Fruit fly (Drosophila melanogaster) whole organism, wandering third instar larva: ENCODE results near the gene CG44405.

Experiments
- Abd-B ChIP-seq: fragments of >200 bp; optimal IDR thresholded peaks from 2 replicates; lab custom pipeline; 2017; ENCODE audit warnings: missing biosample characterization, missing genetic modification characterization
- CG32264 ChIP-seq: fragments of 200-800 bp; sonication (Bioruptor generic); optimal IDR thresholded peaks from 2 replicates; lab custom pipeline; 2016; ENCODE audit warnings: missing biosample characterization, missing genetic modification characterization
- CG9705 ChIP-seq: fragments of 200-800 bp; sonication (Bioruptor generic); optimal IDR thresholded peaks from 2 replicates; lab custom pipeline; 2018; ENCODE audit warnings: missing biosample characterization, mild to moderate bottlenecking, missing genetic modification characterization
- CrebA ChIP-seq: fragments of 200-800 bp; sonication (Bioruptor generic); optimal IDR thresholded peaks from 2 replicates; lab custom pipeline; 2016; ENCODE audit warnings: missing biosample characterization, mild to moderate bottlenecking, missing genetic modification characterization, borderline replicate concordance
- Dfd ChIP-seq: fragments of >200 bp; optimal IDR thresholded peaks from 2 replicates; lab custom pipeline; 2017; ENCODE audit warnings: missing biosample characterization, missing genetic modification characterization
- Dif ChIP-seq: fragments of 200-275, 200-300 bp; sonication (Bioruptor generic); optimal IDR thresholded peaks from 2 replicates; lab custom pipeline; 2018; ENCODE audit warnings: missing biosample characterization, missing genetic modification characterization; ENCODE audit not compliant: partially characterized antibody
- HLH106 ChIP-seq: fragments of 200-800 bp; optimal IDR thresholded peaks from 3 replicates; lab custom pipeline; 2019; ENCODE audit warnings: missing biosample characterization, mild to moderate bottlenecking, missing genetic modification characterization, moderate library complexity
- Hnf4 ChIP-seq: fragments of 200-800 bp; sonication (Bioruptor generic); optimal IDR thresholded peaks from 2 replicates; lab custom pipeline; 2016; ENCODE audit warnings: missing biosample characterization, mild to moderate bottlenecking, missing genetic modification characterization
- Hr78 ChIP-seq: fragments of >200 bp; optimal IDR thresholded peaks from 2 replicates; lab custom pipeline; 2017; ENCODE audit warnings: missing biosample characterization, missing genetic modification characterization
- Hr83 ChIP-seq: fragments of 200-300 bp; sonication (Bioruptor generic); optimal IDR thresholded peaks from 2 replicates; lab custom pipeline; 2016; ENCODE audit warnings: missing biosample characterization, mild to moderate bottlenecking, missing genetic modification characterization, moderate library complexity; ENCODE audit not compliant: poor library complexity, severe bottlenecking
- Jra ChIP-seq: sonication (Bioruptor generic); optimal IDR thresholded peaks from 2 replicates; lab custom pipeline; 2016; ENCODE audit warnings: missing biosample characterization, missing genetic modification characterization
- Mio ChIP-seq: sonication (Bioruptor generic); optimal IDR thresholded peaks from 2 replicates; lab custom pipeline; 2016; ENCODE audit warnings: missing biosample characterization, missing genetic modification characterization
- Myc ChIP-seq: fragments of >200 bp; optimal IDR thresholded peaks from 2 replicates; lab custom pipeline; 2017
- N ChIP-seq: fragments of >200 bp; optimal IDR thresholded peaks from 2 replicates; lab custom pipeline; 2018; ENCODE audit warnings: missing biosample characterization, missing external identifiers, missing genetic modification characterization
- OdsH ChIP-seq: fragments of 200-800 bp; sonication (Bioruptor generic); optimal IDR thresholded peaks from 2 replicates; lab custom pipeline; 2016; ENCODE audit warnings: missing biosample characterization, mild to moderate bottlenecking, missing genetic modification characterization
- Rel ChIP-seq, 2 experiments: fragments of 200-800 bp; sonication (Bioruptor generic) in 1 of 2; optimal IDR thresholded peaks; 2 replicates in 1 of 2; 3 replicates in 1 of 2; lab custom pipeline; 2016 to 2019; ENCODE audit warnings: mild to moderate bottlenecking in 2 of 2, missing biosample characterization in 2 of 2, missing genetic modification characterization in 2 of 2, moderate library complexity in 1 of 2
- Sp1 ChIP-seq: fragments of 200-800 bp; sonication (Bioruptor generic); optimal IDR thresholded peaks from 3 replicates; lab custom pipeline; 2019; ENCODE audit warnings: missing biosample characterization, mild to moderate bottlenecking, missing genetic modification characterization, moderate library complexity
- Vsx2 ChIP-seq: fragments of 200-300, 225-300 bp; sonication (Bioruptor generic); optimal IDR thresholded peaks from 2 replicates; lab custom pipeline; 2018; ENCODE audit warnings: missing biosample characterization, missing genetic modification characterization; ENCODE audit not compliant: partially characterized antibody
- br ChIP-seq: fragments of 200-800 bp; sonication (Bioruptor generic); optimal IDR thresholded peaks from 2 replicates; lab custom pipeline; 2016; ENCODE audit warnings: missing biosample characterization, missing genetic modification characterization
- brk ChIP-seq: fragments of 200-800 bp; sonication (Bioruptor generic); optimal IDR thresholded peaks from 2 replicates; lab custom pipeline; 2016; ENCODE audit warnings: missing biosample characterization, mild to moderate bottlenecking, missing genetic modification characterization
- dl ChIP-seq, 2 experiments: fragments of 175-275, 200-275 bp in 1 of 2; fragments of 200-275 bp in 1 of 2; sonication (Bioruptor generic); optimal IDR thresholded peaks; lab custom pipeline; 2018; ENCODE audit warnings: mild to moderate bottlenecking in 2 of 2, missing biosample characterization in 2 of 2, missing genetic modification characterization in 2 of 2, moderate library complexity in 2 of 2; ENCODE audit not compliant: partially characterized antibody in 2 of 2, insufficient read depth in 1 of 2
- dmrt93B ChIP-seq: fragments of 200-800 bp; sonication (Bioruptor generic); optimal IDR thresholded peaks from 2 replicates; lab custom pipeline; 2018; ENCODE audit warnings: missing biosample characterization, mild to moderate bottlenecking, missing genetic modification characterization
- dsf ChIP-seq: sonication (Bioruptor generic); optimal IDR thresholded peaks from 2 replicates; lab custom pipeline; 2016; ENCODE audit warnings: missing biosample characterization, missing genetic modification characterization, borderline replicate concordance
- ey ChIP-seq: fragments of 200-800 bp; sonication (Bioruptor generic); optimal IDR thresholded peaks from 2 replicates; lab custom pipeline; 2016; ENCODE audit warnings: missing biosample characterization, missing genetic modification characterization
- foxo ChIP-seq, 2 experiments: fragments of 200-800 bp; sonication (Bioruptor generic); optimal IDR thresholded peaks; 2 replicates in 1 of 2; 3 replicates in 1 of 2; lab custom pipeline; 2016 to 2017; ENCODE audit warnings: missing biosample characterization in 2 of 2, missing genetic modification characterization in 2 of 2
- fru ChIP-seq: fragments of 200-800 bp; sonication (Bioruptor generic); optimal IDR thresholded peaks from 3 replicates; lab custom pipeline; 2016; ENCODE audit warnings: missing biosample characterization, mild to moderate bottlenecking, missing genetic modification characterization
- h ChIP-seq: fragments of 200-800 bp; sonication (Bioruptor generic); optimal IDR thresholded peaks from 3 replicates; lab custom pipeline; 2016; ENCODE audit warnings: missing biosample characterization, mild to moderate bottlenecking, missing genetic modification characterization
- lola ChIP-seq: fragments of >200 bp; optimal IDR thresholded peaks from 2 replicates; lab custom pipeline; 2017; ENCODE audit warnings: missing biosample characterization, missing genetic modification characterization
- pan ChIP-seq: fragments of >200 bp; optimal IDR thresholded peaks from 2 replicates; lab custom pipeline; 2017
- psq ChIP-seq: fragments of 200-800 bp; sonication (Bioruptor generic); optimal IDR thresholded peaks from 3 replicates; lab custom pipeline; 2017; ENCODE audit warnings: missing biosample characterization, mild to moderate bottlenecking, missing genetic modification characterization, moderate library complexity
- rgr ChIP-seq: fragments of 200-800 bp; sonication (Bioruptor generic); optimal IDR thresholded peaks from 3 replicates; lab custom pipeline; 2016; ENCODE audit warnings: missing biosample characterization, mild to moderate bottlenecking, missing genetic modification characterization
- sage ChIP-seq: fragments of 200-800 bp; sonication (Bioruptor generic); optimal IDR thresholded peaks from 2 replicates; lab custom pipeline; 2016; ENCODE audit warnings: missing biosample characterization, mild to moderate bottlenecking, missing genetic modification characterization
- sv ChIP-seq: fragments of 200-800 bp; sonication (Bioruptor generic); optimal IDR thresholded peaks from 3 replicates; lab custom pipeline; 2016; ENCODE audit warnings: missing biosample characterization, missing genetic modification characterization
- tai ChIP-seq: sonication (Bioruptor generic); optimal IDR thresholded peaks from 2 replicates; lab custom pipeline; 2016; ENCODE audit warnings: missing biosample characterization, missing genetic modification characterization
- usp ChIP-seq: fragments of >200 bp; optimal IDR thresholded peaks from 2 replicates; lab custom pipeline; 2017; ENCODE audit warnings: missing biosample characterization, missing genetic modification characterization
- woc ChIP-seq: sonication (Bioruptor generic); optimal IDR thresholded peaks from 2 replicates; lab custom pipeline; 2016; ENCODE audit warnings: missing biosample characterization, mild to moderate bottlenecking, missing genetic modification characterization

Gene CG44405

dm6 chr2L:16315027-16315426 is 27.1 kb downstream of the CG44405 start:
- TF ChIP-seq foxo (GFP tag; optimal IDR thresholded peaks at IDR 0.05; lab: Kevin White, UChicago): peak in 1 of 2 experiments; percentile 23
- no peak for TF ChIP-seq CrebA
- peak; percentile 0 for TF ChIP-seq woc (GFP tag; lab: Kevin White, UChicago)
- no peak for TF ChIP-seq dsf (GFP tag; lab: Kevin White, UChicago)
- no peak for TF ChIP-seq rgr
- TF ChIP-seq brk (GFP tag; lab: Kevin White, UChicago): no peak
- TF ChIP-seq dl (GFP tag; optimal IDR thresholded peaks at IDR 0.05; lab: Kevin White, UChicago; ENCODE audit: insufficient read depth in 1 of 2, partially characterized antibody in 2 of 2): peak; percentile 66 to 86
- TF ChIP-seq tai (GFP tag; lab: Kevin White, UChicago): no peak
- TF ChIP-seq Abd-B (GFP tag; lab: Kevin White, UChicago): no peak
- TF ChIP-seq N: no peak
- no peak for TF ChIP-seq br (GFP tag; lab: Kevin White, UChicago)
- peak; percentile 31 for TF ChIP-seq h
- TF ChIP-seq CG32264 (GFP tag; lab: Kevin White, UChicago): no peak
- peak; percentile 29 for TF ChIP-seq sage (GFP tag; lab: Kevin White, UChicago)
- no peak for TF ChIP-seq pan
- no peak for TF ChIP-seq HLH106 (tag; lab: Kevin White, UChicago)
- TF ChIP-seq Myc (lab: Kevin White, UChicago): no peak
- no peak for TF ChIP-seq OdsH (GFP tag; lab: Kevin White, UChicago)
- TF ChIP-seq Hnf4 (GFP tag; lab: Kevin White, UChicago): no peak
- TF ChIP-seq Rel (GFP tag; optimal IDR thresholded peaks at IDR 0.05; lab: Kevin White, UChicago): no peak
- peak; percentile 95 for TF ChIP-seq Rel (tag; optimal IDR thresholded peaks at IDR 0.05; lab: Kevin White, UChicago)
- no peak for TF ChIP-seq usp (GFP tag; lab: Kevin White, UChicago)
- TF ChIP-seq Hr78 (GFP tag; lab: Kevin White, UChicago): no peak
- no peak for TF ChIP-seq Dfd (GFP tag; lab: Kevin White, UChicago)
- peak; percentile 68 for TF ChIP-seq fru (GFP tag; lab: Kevin White, UChicago)
- TF ChIP-seq Sp1 (GFP tag; lab: Kevin White, UChicago): peak; percentile 28
- TF ChIP-seq psq: no peak
- TF ChIP-seq Mio (GFP tag; lab: Kevin White, UChicago): no peak
- peak; percentile 18 for TF ChIP-seq CG9705 (GFP tag; lab: Kevin White, UChicago)
- TF ChIP-seq, all 38 proteins: peak for 9

- TF ChIP-seq Hr78 (GFP tag; lab: Kevin White, UChicago) (no peak), CrebA (no peak), Hr83 (peak; percentile 42), N (no peak), Rel (GFP tag; optimal IDR thresholded peaks at IDR 0.05; lab: Kevin White, UChicago) (no peak), Rel (tag; optimal IDR thresholded peaks at IDR 0.05; lab: Kevin White, UChicago) (peak; percentile 99), Abd-B (GFP tag; lab: Kevin White, UChicago) (no peak), HLH106 (tag; lab: Kevin White, UChicago) (no peak), CG32264 (GFP tag; lab: Kevin White, UChicago) (no peak), CG9705 (GFP tag; lab: Kevin White, UChicago) (no peak), foxo (GFP tag; optimal IDR thresholded peaks at IDR 0.05; lab: Kevin White, UChicago) (peak in 1 of 2 experiments; percentile 17), Vsx2 (GFP tag; lab: Kevin White, UChicago) (no peak), dmrt93B (GFP tag; lab: Kevin White, UChicago) (no peak), Myc (lab: Kevin White, UChicago) (no peak), Hnf4 (GFP tag; lab: Kevin White, UChicago) (peak; percentile 25), h (no peak), OdsH (GFP tag; lab: Kevin White, UChicago) (no peak), Sp1 (GFP tag; lab: Kevin White, UChicago) (no peak), usp (GFP tag; lab: Kevin White, UChicago) (no peak), pan (no peak), dl (GFP tag; optimal IDR thresholded peaks at IDR 0.05; lab: Kevin White, UChicago; ENCODE audit: insufficient read depth in 1 of 2, partially characterized antibody in 2 of 2) (no peak), sage (GFP tag; lab: Kevin White, UChicago) (peak; percentile 49), ey (GFP tag; lab: Kevin White, UChicago) (no peak), br (GFP tag; lab: Kevin White, UChicago) (no peak), psq (no peak), brk (GFP tag; lab: Kevin White, UChicago) (no peak), fru (GFP tag; lab: Kevin White, UChicago) (no peak), sv (GFP tag; lab: Kevin White, UChicago) (no peak), rgr (peak; percentile 38), Jra (peak; percentile 23), Mio (GFP tag; lab: Kevin White, UChicago) (no peak), Dif (GFP tag; lab: Kevin White, UChicago) (no peak), Dfd (GFP tag; lab: Kevin White, UChicago) (no peak), tai (GFP tag; lab: Kevin White, UChicago) (no peak), lola (GFP tag; lab: Kevin White, UChicago) (no peak)
These were observed 31.5 kb downstream of the CG44405 start, which contains the start of the genes cni and fzy for dm6 chr2L:16310648-16311047. cni (minus strand) TSS chr2L:16310726. fzy (plus strand) TSS chr2L:16310956.
